Fruit fly (Drosophila melanogaster) Kc167 (cell line): ENCODE results near the gene CG1136.

Experiments
- Sin3A ChIP-seq: fragments of >200 bp; optimal IDR thresholded peaks from 2 replicates; lab custom pipeline; 2018; ENCODE audit warnings: missing external identifiers
- ttk ChIP-seq: sonication (Bioruptor generic); optimal IDR thresholded peaks from 2 replicates; lab custom pipeline; 2017; ENCODE audit warnings: missing external identifiers

DNA sequence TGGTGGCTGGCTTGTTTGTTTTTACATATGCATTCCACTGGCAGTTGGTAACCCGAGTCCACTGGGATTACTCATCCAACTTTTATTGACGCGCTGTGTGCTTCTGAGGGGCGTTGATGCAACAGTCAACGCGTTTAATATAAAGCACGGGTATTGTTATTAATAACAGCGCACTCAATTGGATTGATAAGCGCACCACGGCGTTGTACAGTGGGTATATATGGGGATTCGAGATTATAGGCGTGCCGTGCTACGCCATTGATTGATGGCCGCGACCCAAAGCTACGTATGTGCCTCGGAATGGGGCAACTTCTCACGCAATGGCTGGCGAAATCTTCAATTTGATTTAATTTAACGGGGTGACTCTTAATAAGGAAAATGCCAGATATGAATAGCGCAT, 60.7 kb downstream of the CG1136 start:
- no peak for TF ChIP-seq ttk (lab: Kevin White, UChicago)
- TF ChIP-seq Sin3A (lab: Kevin White, UChicago), result no peak
